Worm (Caenorhabditis elegans): ENCODE results near the gene K08F9.1.
"Not testable (repeated sequence)": the region's sequence is repeated elsewhere in the genome, so short reads cannot be mapped to it uniquely, and the experiment has no call there.

K08F9.1 gene

ce11 chrV:15115968-15116367 lies 27.2 kb downstream of the K08F9.1 start, which contains the start of gene T01G5.8:
T01G5.8 (plus strand) TSS chrV:15116268.
- not testable (repeated sequence) for TF ChIP-seq npax-4 (tag; optimal IDR thresholded peaks at IDR 0.05); ceh-48 (tag; optimal IDR thresholded peaks at IDR 0.05); unc-3 (GFP tag; conservative IDR thresholded peaks at IDR 0.05); unc-3 (tag; optimal IDR thresholded peaks at IDR 0.05)

- TF ChIP-seq fax-1 (tag; optimal IDR thresholded peaks at IDR 0.05) = no peak
- no peak for TF ChIP-seq ceh-19 (GFP tag; optimal IDR thresholded peaks at IDR 0.05)
- no peak for TF ChIP-seq pqm-1 (tag; optimal IDR thresholded peaks at IDR 0.05)
- TF ChIP-seq pag-3 (tag; optimal IDR thresholded peaks at IDR 0.05; ENCODE audit: borderline replicate concordance) = no peak
- no peak for TF ChIP-seq ceh-31 (tag; optimal IDR thresholded peaks at IDR 0.05)
- TF ChIP-seq ets-4 (tag; optimal IDR thresholded peaks at IDR 0.05) = no peak
- TF ChIP-seq unc-3 (GFP tag; conservative IDR thresholded peaks at IDR 0.05) = no peak
- TF ChIP-seq unc-3 (tag; optimal IDR thresholded peaks at IDR 0.05) = no peak
- no peak for TF ChIP-seq che-1 (tag; optimal IDR thresholded peaks at IDR 0.05)
- TF ChIP-seq C08G9.2 (tag; optimal IDR thresholded peaks at IDR 0.05) = no peak
- no peak for TF ChIP-seq npax-4 (tag; optimal IDR thresholded peaks at IDR 0.05)
- no peak for TF ChIP-seq hlh-6 (tag; optimal IDR thresholded peaks at IDR 0.05)
These were observed 29.2 kb downstream of the K08F9.1 start, which contains the start of gene T01G5.6 for ce11 chrV:15113992-15114391. T01G5.6 (minus strand) TSS chrV:15114092.

- TF ChIP-seq ceh-31 (tag; optimal IDR thresholded peaks at IDR 0.05) (no peak), ceh-24 (tag; optimal IDR thresholded peaks at IDR 0.05) (no peak), hlh-15 (tag; optimal IDR thresholded peaks at IDR 0.05) (no peak), ets-4 (tag; optimal IDR thresholded peaks at IDR 0.05) (no peak), fax-1 (tag; optimal IDR thresholded peaks at IDR 0.05) (no peak)
These were observed 31.5 kb downstream of the K08F9.1 start, which contains the start of gene T01G5.7 for ce11 chrV:15111660-15112059. T01G5.7 (plus strand) TSS chrV:15111960.

ce11 chrV:15109260-15109659 lies 33.9 kb downstream of the K08F9.1 start, which contains the start of gene Y75B12A.2:
Y75B12A.2 (plus strand) TSS chrV:15109560.
- TF ChIP-seq unc-55 (GFP tag; optimal IDR thresholded peaks at IDR 0.05) (no peak), ztf-16 (tag; optimal IDR thresholded peaks at IDR 0.05) (no peak), zip-5 (tag; optimal IDR thresholded peaks at IDR 0.05) (no peak), pha-4 (tag; optimal IDR thresholded peaks at IDR 0.05) (no peak)

- TF ChIP-seq fkh-6, hlh-15, ceh-30 (tag; optimal IDR thresholded peaks at IDR 0.05): not testable (repeated sequence)
These were observed 37.1 kb downstream of the K08F9.1 start, which contains the start of gene C01G10.14 for ce11 chrV:15105893-15106598. C01G10.14 (minus strand) TSS chrV:15105943.

- TF ChIP-seq Y22D7AL.16 (tag; optimal IDR thresholded peaks at IDR 0.05) = no peak
- TF ChIP-seq elt-2 (tag; optimal IDR thresholded peaks at IDR 0.05) = no peak
- no peak for TF ChIP-seq pha-4 (tag; optimal IDR thresholded peaks at IDR 0.05)
- TF ChIP-seq sox-4 (tag; optimal IDR thresholded peaks at IDR 0.05) = no peak
- TF ChIP-seq ceh-31 (tag; optimal IDR thresholded peaks at IDR 0.05) = no peak
- no peak for TF ChIP-seq hlh-13 (GFP tag; optimal IDR thresholded peaks at IDR 0.05)
- no peak for TF ChIP-seq eyg-1 (tag; optimal IDR thresholded peaks at IDR 0.05)
- TF ChIP-seq ceh-22 (tag; optimal IDR thresholded peaks at IDR 0.05) = no peak
- no peak for TF ChIP-seq ref-2 (tag; optimal IDR thresholded peaks at IDR 0.05)
- TF ChIP-seq fkh-10 (GFP tag; optimal IDR thresholded peaks at IDR 0.05) = no peak
- TF ChIP-seq rnt-1 (tag; optimal IDR thresholded peaks at IDR 0.05) = no peak
- TF ChIP-seq sdc-2 (tag; optimal IDR thresholded peaks at IDR 0.05) = no peak
- TF ChIP-seq unc-42 (tag; optimal IDR thresholded peaks at IDR 0.05) = no peak
These were observed 43.7 kb downstream of the K08F9.1 start, which contains the start of gene C01G10.1 for ce11 chrV:15099447-15099846. C01G10.1 (plus strand) TSS chrV:15099747.

Measured in whole organism, late embryonic.